Fruit fly (Drosophila melanogaster) whole organism, prepupa: ENCODE measurements around the gene Pfas.

Experiments used
- Blimp-1 ChIP-seq: fragments of 200-800 bp; sonication (Bioruptor generic); optimal IDR thresholded peaks from 3 replicates; lab custom pipeline; 2017; ENCODE audit warnings: missing biosample characterization, missing genetic modification characterization, mild to moderate bottlenecking, moderate library complexity, missing genetic modification reagents
- CG10631 ChIP-seq: fragments of 200-800 bp; sonication (Bioruptor generic); optimal IDR thresholded peaks from 2 replicates; lab custom pipeline; 2016; ENCODE audit warnings: missing biosample characterization, missing genetic modification characterization
- CG10669 ChIP-seq: fragments of 200-800 bp; sonication (Bioruptor generic); optimal IDR thresholded peaks from 3 replicates; lab custom pipeline; 2018; ENCODE audit warnings: missing biosample characterization, mild to moderate bottlenecking, missing genetic modification characterization, moderate library complexity
- CG11762 ChIP-seq: fragments of 200-800 bp; sonication (Bioruptor generic); optimal IDR thresholded peaks from 3 replicates; lab custom pipeline; 2016; ENCODE audit warnings: missing biosample characterization, missing genetic modification characterization; ENCODE audit not compliant: insufficient read depth
- CG11902 ChIP-seq: fragments of 200-800 bp; sonication (Bioruptor generic); optimal IDR thresholded peaks from 3 replicates; lab custom pipeline; 2016; ENCODE audit warnings: missing biosample characterization, missing genetic modification characterization
- CG15336 ChIP-seq: fragments of 200-800 bp; sonication (Bioruptor generic); IDR thresholded peaks from 2 replicates; pipeline ENCODE4 v1.3.6; 2022; ENCODE audit warnings: missing biosample characterization, missing genetic modification characterization
- CG1621 ChIP-seq: fragments of 200-800 bp; sonication (Bioruptor generic); optimal IDR thresholded peaks from 3 replicates; lab custom pipeline; 2018; ENCODE audit warnings: missing biosample characterization, mild to moderate bottlenecking, missing genetic modification characterization
- CG16779 ChIP-seq: fragments of 200-800 bp; sonication (Bioruptor generic); optimal IDR thresholded peaks from 3 replicates; lab custom pipeline; 2017; ENCODE audit warnings: missing biosample characterization, mild to moderate bottlenecking, missing genetic modification characterization
- CG3032 ChIP-seq: fragments of 200-800 bp; optimal IDR thresholded peaks from 2 replicates; lab custom pipeline; 2019; ENCODE audit warnings: missing biosample characterization, mild to moderate bottlenecking, missing genetic modification characterization, moderate library complexity
- CG31627 ChIP-seq: fragments of 200-800 bp; sonication (Bioruptor generic); optimal IDR thresholded peaks from 3 replicates; lab custom pipeline; 2016; ENCODE audit warnings: missing biosample characterization, missing genetic modification characterization
- CG34406 ChIP-seq: fragments of 200-800 bp; sonication (Bioruptor generic); optimal IDR thresholded peaks from 3 replicates; lab custom pipeline; 2016; ENCODE audit warnings: missing biosample characterization, missing genetic modification characterization
- CG3919 ChIP-seq: fragments of 200-800 bp; sonication (Bioruptor generic); optimal IDR thresholded peaks from 3 replicates; lab custom pipeline; 2016; ENCODE audit warnings: missing biosample characterization, missing genetic modification characterization
- CG6163 ChIP-seq: fragments of 200-800 bp; sonication (Bioruptor generic); IDR thresholded peaks from 3 replicates; pipeline ENCODE4 v1.3.6; 2022; ENCODE audit warnings: missing biosample characterization, missing genetic modification characterization
- CG6276 ChIP-seq: fragments of 200-800 bp; sonication (Bioruptor generic); optimal IDR thresholded peaks from 2 replicates; lab custom pipeline; 2017; ENCODE audit warnings: missing biosample characterization, mild to moderate bottlenecking, missing genetic modification characterization
- CG6792 ChIP-seq: fragments of 200-800 bp; sonication (Bioruptor generic); optimal IDR thresholded peaks from 3 replicates; lab custom pipeline; 2016; ENCODE audit warnings: missing biosample characterization, missing genetic modification characterization
- CG6808 ChIP-seq: fragments of 200-800 bp; sonication (Bioruptor generic); optimal IDR thresholded peaks from 3 replicates; lab custom pipeline; 2017; ENCODE audit warnings: missing biosample characterization, missing genetic modification characterization, mild to moderate bottlenecking, moderate library complexity, missing genetic modification reagents
- CG7368 ChIP-seq: fragments of 200-800 bp; sonication (Bioruptor generic); optimal IDR thresholded peaks from 3 replicates; lab custom pipeline; 2016; ENCODE audit warnings: missing biosample characterization, missing genetic modification characterization
- CG8119 ChIP-seq: fragments of 200-800 bp; sonication (Bioruptor generic); IDR thresholded peaks from 3 replicates; pipeline ENCODE4 v1.3.6; 2022; ENCODE audit warnings: missing biosample characterization, missing genetic modification characterization
- CG8319 ChIP-seq: fragments of 200-800 bp; sonication (Bioruptor generic); optimal IDR thresholded peaks from 3 replicates; lab custom pipeline; 2016; ENCODE audit warnings: missing biosample characterization, missing genetic modification characterization
- CG9139 ChIP-seq: fragments of 200-800 bp; sonication (Bioruptor generic); optimal IDR thresholded peaks from 3 replicates; lab custom pipeline; 2017; ENCODE audit warnings: missing biosample characterization, mild to moderate bottlenecking, missing genetic modification characterization
- Eip75B ChIP-seq: fragments of 200-800 bp; sonication (Bioruptor generic); optimal IDR thresholded peaks from 3 replicates; lab custom pipeline; 2016; ENCODE audit warnings: missing biosample characterization, missing genetic modification characterization
- Eip78C ChIP-seq: fragments of 200-800 bp; sonication (Bioruptor generic); peaks from one replicate; lab custom pipeline; 2016; ENCODE audit warnings: missing biosample characterization, missing genetic modification characterization
- Eip93F ChIP-seq: fragments of 200-800 bp; sonication (Bioruptor generic); optimal IDR thresholded peaks from 2 replicates; lab custom pipeline; 2016; ENCODE audit warnings: missing biosample characterization, mild to moderate bottlenecking, missing genetic modification characterization
- Gug ChIP-seq: fragments of 200-800 bp; sonication (Bioruptor generic); IDR thresholded peaks from 2 replicates; pipeline ENCODE4 v1.3.6; 2022; ENCODE audit warnings: missing biosample characterization, missing genetic modification characterization
- Hr38 ChIP-seq: sonication (Bioruptor generic); optimal IDR thresholded peaks from 2 replicates; lab custom pipeline; 2016; ENCODE audit warnings: missing biosample characterization, missing genetic modification characterization
- Hr39 ChIP-seq: fragments of 200-800 bp; sonication (Bioruptor generic); optimal IDR thresholded peaks from 2 replicates; lab custom pipeline; 2016; ENCODE audit warnings: missing biosample characterization, missing genetic modification characterization
- OdsH ChIP-seq: fragments of 200-800 bp; sonication (Bioruptor generic); optimal IDR thresholded peaks from 3 replicates; lab custom pipeline; 2016; ENCODE audit warnings: missing biosample characterization, missing genetic modification characterization
- Smox ChIP-seq: fragments of 200-800 bp; sonication (Bioruptor generic); optimal IDR thresholded peaks from 3 replicates; lab custom pipeline; 2016; ENCODE audit warnings: missing biosample characterization, missing genetic modification characterization
- Sox102F ChIP-seq: fragments of 200-800 bp; sonication (Bioruptor generic); optimal IDR thresholded peaks from 2 replicates; lab custom pipeline; 2016; ENCODE audit warnings: missing biosample characterization, mild to moderate bottlenecking, missing genetic modification characterization
- Sox14 ChIP-seq: fragments of 200-800 bp; sonication (Bioruptor generic); optimal IDR thresholded peaks from 3 replicates; lab custom pipeline; 2016; ENCODE audit warnings: missing biosample characterization, missing genetic modification characterization
- Sox15 ChIP-seq: fragments of 200-800 bp; sonication (Bioruptor generic); optimal IDR thresholded peaks from 3 replicates; lab custom pipeline; 2016; ENCODE audit warnings: missing biosample characterization, missing genetic modification characterization
- achi ChIP-seq: fragments of 200-800 bp; sonication (Bioruptor generic); optimal IDR thresholded peaks from 3 replicates; lab custom pipeline; 2016; ENCODE audit warnings: missing biosample characterization, missing genetic modification characterization
- acj6 ChIP-seq: fragments of 200-800 bp; sonication (Bioruptor generic); optimal IDR thresholded peaks from 3 replicates; lab custom pipeline; 2016; ENCODE audit warnings: missing biosample characterization, missing genetic modification characterization
- cyc ChIP-seq: fragments of 200-800 bp; sonication (Bioruptor generic); optimal IDR thresholded peaks from 3 replicates; lab custom pipeline; 2016; ENCODE audit warnings: missing biosample characterization, missing genetic modification characterization
- eg ChIP-seq: fragments of 200-800 bp; sonication (Bioruptor generic); IDR thresholded peaks from 3 replicates; pipeline ENCODE4 v1.3.6; 2022; ENCODE audit warnings: missing biosample characterization, missing genetic modification characterization
- esn ChIP-seq: fragments of 200-800 bp; sonication (Bioruptor generic); optimal IDR thresholded peaks from 2 replicates; lab custom pipeline; 2016; ENCODE audit warnings: missing biosample characterization, mild to moderate bottlenecking, missing genetic modification characterization, moderate library complexity
- fkh ChIP-seq: fragments of 200-800 bp; sonication (Bioruptor generic); optimal IDR thresholded peaks from 3 replicates; lab custom pipeline; 2017; ENCODE audit warnings: missing biosample characterization, mild to moderate bottlenecking, missing genetic modification characterization, moderate library complexity
- lz ChIP-seq: fragments of 200-800 bp; sonication (Bioruptor generic); optimal IDR thresholded peaks from 3 replicates; lab custom pipeline; 2016; ENCODE audit warnings: missing biosample characterization, missing genetic modification characterization
- net ChIP-seq: fragments of 200-800 bp; sonication (Bioruptor generic); optimal IDR thresholded peaks from 3 replicates; lab custom pipeline; 2016; ENCODE audit warnings: missing biosample characterization, missing genetic modification characterization
- svp ChIP-seq: fragments of 200-800 bp; sonication (Bioruptor generic); peaks from one replicate; lab custom pipeline; 2016; ENCODE audit warnings: missing biosample characterization, missing genetic modification characterization
- topi ChIP-seq: fragments of 200-800 bp; sonication (Bioruptor generic); optimal IDR thresholded peaks from 3 replicates; lab custom pipeline; 2016; ENCODE audit warnings: missing biosample characterization, missing genetic modification characterization

Gene Pfas

dm6 chr2L:6047528-6048160 lies 1.8 kb upstream of the Pfas start, which contains the start of gene IPIP (continued):
- TF ChIP-seq topi: peak; percentile 29

dm6 chr2L:6046865-6047264 lies 1.0 kb upstream of the Pfas start:
- TF ChIP-seq CG31627 (GFP tag; lab: Kevin White, UChicago) (no peak), CG3919 (no peak), Blimp-1 (GFP tag; lab: Kevin White, UChicago) (no peak), CG3032 (tag; lab: Kevin White, UChicago) (no peak), cyc (GFP tag; lab: Kevin White, UChicago) (no peak), CG6276 (no peak), Sox102F (GFP tag; lab: Kevin White, UChicago) (no peak), CG8319 (GFP tag; lab: Kevin White, UChicago) (no peak), Eip78C (GFP tag; lab: Kevin White, UChicago) (no peak), acj6 (GFP tag; lab: Kevin White, UChicago) (no peak), lz (GFP tag; lab: Kevin White, UChicago) (no peak), CG11902 (GFP tag; lab: Kevin White, UChicago) (no peak), esn (GFP tag; lab: Kevin White, UChicago) (no peak), achi (GFP tag; lab: Kevin White, UChicago) (no peak), Smox (GFP tag; lab: Kevin White, UChicago) (no peak)
- TF ChIP-seq, all 60 proteins: peak for 0

dm6 chr2L:6045484-6045883 lies 366 bp downstream of the Pfas start:
- TF ChIP-seq CG10669 (GFP tag; lab: Kevin White, UChicago) (no peak), fkh (no peak), svp (peak; percentile 99), CG9139 (GFP tag; lab: Kevin White, UChicago) (no peak)

dm6 chr2L:6037830-6038229 lies 8.0 kb downstream of the Pfas start, which contains the start of the genes CG9117 and CG31643:
CG9117 (minus strand) TSS chr2L:6037902.
CG31643 (plus strand) TSS chr2L:6038117.
- no peak for TF ChIP-seq CG16779
- peak; percentile 18 for TF ChIP-seq CG11762 (GFP tag; lab: Kevin White, UChicago)
- TF ChIP-seq CG6792 (GFP tag; lab: Kevin White, UChicago): peak; percentile 51
- TF ChIP-seq OdsH (GFP tag; lab: Kevin White, UChicago): no peak
- TF ChIP-seq lz (GFP tag; lab: Kevin White, UChicago): peak; percentile 65
- peak; percentile 75 for TF ChIP-seq CG1621
- TF ChIP-seq svp: peak; percentile 95
- TF ChIP-seq cyc (GFP tag; lab: Kevin White, UChicago): peak; percentile 67
- peak; percentile 62 for TF ChIP-seq topi
- peak; percentile 84 for TF ChIP-seq Eip78C (GFP tag; lab: Kevin White, UChicago)
- no peak for TF ChIP-seq CG8119 (GFP tag; lab: Robert Waterston, UW)
- TF ChIP-seq net: peak; percentile 40
- no peak for TF ChIP-seq acj6 (GFP tag; lab: Kevin White, UChicago)
- TF ChIP-seq Sox15 (GFP tag; lab: Kevin White, UChicago): peak; percentile 26
- no peak for TF ChIP-seq CG10631 (GFP tag; lab: Kevin White, UChicago)
- TF ChIP-seq Sox14 (GFP tag; lab: Kevin White, UChicago): peak; percentile 72
- no peak for TF ChIP-seq Gug (GFP tag; lab: Robert Waterston, UW)
- peak; percentile 39 for TF ChIP-seq CG6808 (GFP tag; lab: Kevin White, UChicago)
- TF ChIP-seq CG31627 (GFP tag; lab: Kevin White, UChicago): peak; percentile 73
- no peak for TF ChIP-seq Hr38 (GFP tag; lab: Kevin White, UChicago)
- TF ChIP-seq CG7368 (GFP tag; lab: Kevin White, UChicago): no peak
- TF ChIP-seq CG15336 (GFP tag; lab: Robert Waterston, UW): peak; percentile 62
- TF ChIP-seq Eip75B (GFP tag; lab: Kevin White, UChicago): no peak
- peak; percentile 73 for TF ChIP-seq achi (GFP tag; lab: Kevin White, UChicago)
- peak; percentile 46 for TF ChIP-seq CG3032 (tag; lab: Kevin White, UChicago)
- peak; percentile 73 for TF ChIP-seq Hr39 (GFP tag; lab: Kevin White, UChicago)
- peak; percentile 55 for TF ChIP-seq CG34406 (GFP tag; lab: Kevin White, UChicago)
- TF ChIP-seq Eip93F (GFP tag; lab: Kevin White, UChicago): peak; percentile 47
- TF ChIP-seq CG6163: no peak
- peak; percentile 70 for TF ChIP-seq eg
- TF ChIP-seq Smox (GFP tag; lab: Kevin White, UChicago): no peak
- peak; percentile 79 for TF ChIP-seq esn (GFP tag; lab: Kevin White, UChicago)
